Fruit fly (Drosophila melanogaster): ENCODE data around the gene Gr28b.

The Gr28b gene

dm6 chr2L:7433957-7434736 is 27.9 kb downstream of the Gr28b start (continued):
- TF ChIP-seq gcm2 (GFP tag; optimal IDR thresholded peaks at IDR 0.05) (no peak), CG4282 (GFP tag; optimal IDR thresholded peaks at IDR 0.05) (no peak), CG10431 (GFP tag; optimal IDR thresholded peaks at IDR 0.05) (no peak), Nf-YA (GFP tag; IDR thresholded peaks at IDR 0.05) (peak; percentile 62; the same call in 1 of the 2 replicates), phol (tag; optimal IDR thresholded peaks at IDR 0.05) (peak; percentile 40), slp2 (GFP tag; optimal IDR thresholded peaks at IDR 0.05) (no peak), disco-r (GFP tag; optimal IDR thresholded peaks at IDR 0.05) (no peak), tll (GFP tag; optimal IDR thresholded peaks at IDR 0.05) (no peak), Kr (GFP tag; optimal IDR thresholded peaks at IDR 0.05) (no peak), hkb (optimal IDR thresholded peaks at IDR 0.05) (no peak), hkb (GFP tag; IDR thresholded peaks at IDR 0.05) (peak; percentile 87), Dp (GFP tag; optimal IDR thresholded peaks at IDR 0.05) (no peak), sqz (GFP tag; optimal IDR thresholded peaks at IDR 0.05) (no peak), Med (GFP tag) (peak; percentile 91), CG15696 (tag; optimal IDR thresholded peaks at IDR 0.05) (peak; percentile 2), kni (GFP tag; optimal IDR thresholded peaks at IDR 0.05) (no peak), Mes4 (GFP tag; optimal IDR thresholded peaks at IDR 0.05) (no peak), CG14667 (GFP tag; IDR thresholded peaks at IDR 0.05) (peak; percentile 33; the same call in 1 of the 2 replicates), tio (GFP tag; optimal IDR thresholded peaks at IDR 0.05) (no peak), CG11456 (GFP tag; IDR thresholded peaks at IDR 0.05) (peak; percentile 90), lov (optimal IDR thresholded peaks at IDR 0.05) (no peak), lov (GFP tag; IDR thresholded peaks at IDR 0.05) (no peak), gfzf (GFP tag; optimal IDR thresholded peaks at IDR 0.05) (no peak), CG13775 (GFP tag; optimal IDR thresholded peaks at IDR 0.05) (peak; percentile 68), pros (GFP tag; optimal IDR thresholded peaks at IDR 0.05) (no peak), Stat92E (GFP tag; optimal IDR thresholded peaks at IDR 0.05) (no peak), wor (GFP tag; IDR thresholded peaks at IDR 0.05) (peak; percentile 59), CG15601 (tag; optimal IDR thresholded peaks at IDR 0.05) (no peak), salm (tag; optimal IDR thresholded peaks at IDR 0.05) (peak; percentile 28), corto (GFP tag; optimal IDR thresholded peaks at IDR 0.05) (no peak), CG8281 (tag; optimal IDR thresholded peaks at IDR 0.05) (no peak), Hr78 (GFP tag; optimal IDR thresholded peaks at IDR 0.05) (peak in 1 of 2 experiments; percentile 60), Hey (tag; optimal IDR thresholded peaks at IDR 0.05) (no peak), CG7928 (GFP tag; optimal IDR thresholded peaks at IDR 0.05) (peak; percentile 12), CG13894 (tag; optimal IDR thresholded peaks at IDR 0.05) (peak; percentile 75), CG4404 (GFP tag; IDR thresholded peaks at IDR 0.05) (0 out of 2 replicates have a peak, but pooled peaks have one; percentile 24), CrebB (tag; optimal IDR thresholded peaks at IDR 0.05) (peak; percentile 63), NFAT (GFP tag; IDR thresholded peaks at IDR 0.05) (peak; percentile 62; the same call in 1 of the 2 replicates), prd (optimal IDR thresholded peaks at IDR 0.05) (no peak), prd (GFP tag; IDR thresholded peaks at IDR 0.05) (peak; percentile 74), mirr (GFP tag; optimal IDR thresholded peaks at IDR 0.05) (peak; percentile 82), CG31388 (GFP tag; optimal IDR thresholded peaks at IDR 0.05) (no peak), NC2β (GFP tag; optimal IDR thresholded peaks at IDR 0.05) (no peak), Drgx (GFP tag; IDR thresholded peaks at IDR 0.05) (peak; percentile 53; the same call in 1 of the 2 replicates), dpn (GFP tag; optimal IDR thresholded peaks at IDR 0.05) (peak; percentile 46 to 51), zfh2 (GFP tag; optimal IDR thresholded peaks at IDR 0.05) (peak; percentile 40), row (GFP tag; IDR thresholded peaks at IDR 0.05) (peak; percentile 93), Sry-δ (GFP tag; optimal IDR thresholded peaks at IDR 0.05) (no peak), CG6654 (GFP tag; optimal IDR thresholded peaks at IDR 0.05) (no peak)
